Worm (Caenorhabditis elegans) whole organism, young adult: ENCODE data around the gene srsy-2.
A peak's percentile ranks its signal among the peaks of the same experiment; 100 is the strongest.

Source experiments
- F23B12.7 ChIP-seq: sonication (generic microtip); optimal IDR thresholded peaks from 2 replicates; lab custom pipeline; 2017; ENCODE audit warnings: missing genetic modification characterization, mild to moderate bottlenecking, missing compliant biosample characterization, antibody characterized with exemption, moderate library complexity; ENCODE audit not compliant: insufficient read depth
- F37B4.10 ChIP-seq: fragments of 200-800 bp; sonication (Bioruptor generic); IDR thresholded peaks from 2 replicates; pipeline ENCODE4 v1.3.6; 2022; ENCODE audit warnings: missing genetic modification characterization, missing compliant biosample characterization
- F55B11.4 ChIP-seq: sonication (generic microtip); optimal IDR thresholded peaks from 2 replicates; lab custom pipeline; 2016; ENCODE audit warnings: missing compliant biosample characterization, missing genetic modification characterization, borderline replicate concordance; ENCODE audit not compliant: insufficient read depth
- F57C9.4 ChIP-seq: sonication (generic microtip); optimal IDR thresholded peaks from 2 replicates; lab custom pipeline; 2017; ENCODE audit warnings: mild to moderate bottlenecking, missing genetic modification characterization, missing compliant biosample characterization
- K11D2.4 ChIP-seq: fragments of 200-800 bp; sonication (Bioruptor generic); IDR thresholded peaks from 2 replicates; pipeline ENCODE4 v1.3.6; 2022; ENCODE audit warnings: missing genetic modification reagents, missing genetic modification characterization, missing compliant biosample characterization
- K12H6.12 ChIP-seq: fragments of 200-800 bp; sonication (Bioruptor generic); optimal IDR thresholded peaks from 2 replicates; lab custom pipeline; 2018; ENCODE audit warnings: mild to moderate bottlenecking, missing genetic modification characterization, missing compliant biosample characterization
- T07F8.4 ChIP-seq: sonication (generic microtip); optimal IDR thresholded peaks from 2 replicates; lab custom pipeline; 2016; ENCODE audit warnings: mild to moderate bottlenecking, missing genetic modification characterization, moderate library complexity, missing compliant biosample characterization
- T26A5.8 ChIP-seq: sonication (generic microtip); optimal IDR thresholded peaks from 2 replicates; lab custom pipeline; 2016; ENCODE audit warnings: missing genetic modification characterization, missing compliant biosample characterization
- Y53G8AR.9 ChIP-seq: fragments of 200-800 bp; sonication (Bioruptor generic); conservative IDR thresholded peaks from 2 replicates; pipeline ENCODE4 v1.3.6; 2022; ENCODE audit warnings: missing genetic modification reagents, missing genetic modification characterization, missing compliant biosample characterization
- Y67H2A.10 ChIP-seq: fragments of 200-800 bp; sonication (Bioruptor generic); conservative IDR thresholded peaks from 2 replicates; pipeline ENCODE4 v1.3.6; 2022; ENCODE audit warnings: missing genetic modification reagents, missing genetic modification characterization, missing compliant biosample characterization
- Y79H2A.3 ChIP-seq: fragments of 200-800 bp; sonication (Bioruptor generic); conservative IDR thresholded peaks from 2 replicates; pipeline ENCODE4 v1.3.6; 2022; ENCODE audit warnings: missing genetic modification reagents, missing genetic modification characterization, missing compliant biosample characterization
- ama-1 ChIP-seq, 3 experiments: fragments of 150-350 bp in 1 of 3; sonication (generic microtip) in 2 of 3; optimal IDR thresholded peaks; 2 replicates each; lab custom pipeline; 2014 to 2018; ENCODE audit warnings: missing biosample characterization in 2 of 3, missing genetic modification characterization in 2 of 3, missing genetic modification reagents in 2 of 3
- atf-7 ChIP-seq: sonication (generic microtip); optimal IDR thresholded peaks from 2 replicates; lab custom pipeline; 2017; ENCODE audit warnings: mild to moderate bottlenecking, missing genetic modification characterization, missing compliant biosample characterization
- athp-1 ChIP-seq: sonication (generic microtip); optimal IDR thresholded peaks from 2 replicates; lab custom pipeline; 2017; ENCODE audit warnings: mild to moderate bottlenecking, missing genetic modification characterization, missing compliant biosample characterization
- attf-5 ChIP-seq: fragments of 200-800 bp; sonication (Bioruptor generic); optimal IDR thresholded peaks from 2 replicates; lab custom pipeline; 2018; ENCODE audit warnings: mild to moderate bottlenecking, missing genetic modification characterization, missing compliant biosample characterization
- attf-6 ChIP-seq: fragments of 200-800 bp; sonication (Bioruptor generic); IDR thresholded peaks from 2 replicates; pipeline ENCODE4 v1.3.6; 2022; ENCODE audit warnings: missing genetic modification reagents, missing genetic modification characterization, missing compliant biosample characterization
- bed-2 ChIP-seq: fragments of 200-800 bp; sonication (Bioruptor generic); IDR thresholded peaks from 2 replicates; pipeline ENCODE4 v1.3.6; 2022; ENCODE audit warnings: missing genetic modification reagents, missing genetic modification characterization, missing compliant biosample characterization
- cebp-2 ChIP-seq: fragments of 200-800 bp; sonication (Bioruptor generic); IDR thresholded peaks from 2 replicates; pipeline ENCODE4 v1.3.6; 2022; ENCODE audit warnings: missing genetic modification characterization, missing compliant biosample characterization
- ceh-58 ChIP-seq: fragments of 200-800 bp; sonication (Bioruptor generic); IDR thresholded peaks from 2 replicates; pipeline ENCODE4 v1.3.6; 2022; ENCODE audit warnings: missing genetic modification characterization, missing compliant biosample characterization
- ceh-79 ChIP-seq: sonication (generic microtip); optimal IDR thresholded peaks from 2 replicates; lab custom pipeline; 2017; ENCODE audit warnings: mild to moderate bottlenecking, missing genetic modification characterization, missing compliant biosample characterization
- dox-1 ChIP-seq: fragments of 200-800 bp; sonication (Bioruptor generic); IDR thresholded peaks from 2 replicates; pipeline ENCODE4 v1.3.6; 2022; ENCODE audit warnings: missing genetic modification reagents, missing genetic modification characterization, missing compliant biosample characterization
- dpff-1 ChIP-seq: sonication (generic microtip); optimal IDR thresholded peaks from 2 replicates; lab custom pipeline; 2017; ENCODE audit warnings: mild to moderate bottlenecking, missing genetic modification characterization, missing compliant biosample characterization
- efl-1 ChIP-seq: fragments of 150-350 bp; optimal IDR thresholded peaks from 2 replicates; lab custom pipeline; 2014; ENCODE audit warnings: missing biosample characterization, missing genetic modification reagents, missing genetic modification characterization
- egl-18 ChIP-seq: fragments of 200-800 bp; sonication (Bioruptor generic); IDR thresholded peaks from 2 replicates; pipeline ENCODE4 v1.3.6; 2022; ENCODE audit warnings: missing genetic modification reagents, missing genetic modification characterization, missing compliant biosample characterization
- egl-44 ChIP-seq: fragments of 200-800 bp; sonication (Bioruptor generic); IDR thresholded peaks from 2 replicates; pipeline ENCODE4 v1.3.6; 2022; ENCODE audit warnings: missing genetic modification reagents, missing genetic modification characterization, missing compliant biosample characterization
- ekl-4 ChIP-seq: fragments of 200-800 bp; sonication (Bioruptor generic); IDR thresholded peaks from 2 replicates; pipeline ENCODE4 v1.3.6; 2022; ENCODE audit warnings: missing genetic modification reagents, missing genetic modification characterization, missing compliant biosample characterization
- fkh-3 ChIP-seq: sonication (generic microtip); optimal IDR thresholded peaks from 2 replicates; lab custom pipeline; 2016; ENCODE audit warnings: mild to moderate bottlenecking, missing genetic modification characterization, missing compliant biosample characterization
- gei-17 ChIP-seq: fragments of 200-800 bp; sonication (Bioruptor generic); optimal IDR thresholded peaks from 2 replicates; lab custom pipeline; 2018; ENCODE audit warnings: mild to moderate bottlenecking, missing genetic modification characterization, missing compliant biosample characterization
- him-1 ChIP-seq: sonication (generic microtip); optimal IDR thresholded peaks from 2 replicates; lab custom pipeline; 2016; ENCODE audit warnings: missing genotype, missing genetic modification reagents, missing genetic modification characterization, missing compliant biosample characterization
- let-607 ChIP-seq, 2 experiments: fragments of 200-800 bp in 1 of 2; sonication (Bioruptor generic) in 1 of 2; sonication (generic microtip) in 1 of 2; optimal IDR thresholded peaks; 2 replicates each; lab custom pipeline; 2016 to 2018; ENCODE audit warnings: mild to moderate bottlenecking in 2 of 2, missing compliant biosample characterization in 2 of 2, missing genetic modification characterization in 2 of 2, moderate library complexity in 2 of 2, missing genotype in 1 of 2
- lin-54 ChIP-seq: fragments of 200-800 bp; sonication (Bioruptor generic); optimal IDR thresholded peaks from 2 replicates; lab custom pipeline; 2018; ENCODE audit warnings: mild to moderate bottlenecking, missing genetic modification characterization, missing compliant biosample characterization
- lsl-1 ChIP-seq: fragments of 200-800 bp; sonication (Bioruptor generic); optimal IDR thresholded peaks from 2 replicates; lab custom pipeline; 2018; ENCODE audit warnings: mild to moderate bottlenecking, missing genetic modification characterization, moderate library complexity, missing compliant biosample characterization
- madf-6 ChIP-seq: fragments of 200-800 bp; sonication (Bioruptor generic); IDR thresholded peaks from 2 replicates; pipeline ENCODE4 v1.3.6; 2022; ENCODE audit warnings: missing genetic modification reagents, missing genetic modification characterization, missing compliant biosample characterization
- mel-28 ChIP-seq: sonication (generic microtip); optimal IDR thresholded peaks from 2 replicates; lab custom pipeline; 2016; ENCODE audit warnings: borderline replicate concordance, mild to moderate bottlenecking, missing genetic modification characterization, missing compliant biosample characterization
- mxl-1 ChIP-seq: sonication (generic microtip); optimal IDR thresholded peaks from 2 replicates; lab custom pipeline; 2016; ENCODE audit warnings: missing genetic modification characterization, missing compliant biosample characterization
- nfya-1 ChIP-seq: sonication (generic microtip); optimal IDR thresholded peaks from 2 replicates; lab custom pipeline; 2017; ENCODE audit warnings: antibody characterized with exemption, missing compliant biosample characterization, missing genetic modification characterization, borderline replicate concordance; ENCODE audit not compliant: insufficient read depth
- nhr-120 ChIP-seq: fragments of 200-800 bp; sonication (Bioruptor generic); IDR thresholded peaks from 2 replicates; pipeline ENCODE4 v1.3.6; 2022; ENCODE audit warnings: missing genetic modification characterization, missing compliant biosample characterization
- nhr-90 ChIP-seq: sonication (generic microtip); optimal IDR thresholded peaks from 2 replicates; lab custom pipeline; 2016; ENCODE audit warnings: missing genotype, mild to moderate bottlenecking, missing genetic modification characterization, missing compliant biosample characterization
- pbrm-1 ChIP-seq: fragments of 200-800 bp; sonication (Bioruptor generic); IDR thresholded peaks from 2 replicates; pipeline ENCODE4 v1.3.6; 2022; ENCODE audit warnings: missing genetic modification reagents, missing genetic modification characterization, missing compliant biosample characterization
- rec-8 ChIP-seq, 2 experiments: sonication (generic microtip); optimal IDR thresholded peaks; 2 replicates each; lab custom pipeline; 2016; ENCODE audit warnings: mild to moderate bottlenecking in 2 of 2, missing genetic modification characterization in 2 of 2, missing genetic modification reagents in 2 of 2, missing genotype in 2 of 2, missing biosample characterization in 1 of 2, missing compliant biosample characterization in 1 of 2, moderate library complexity in 1 of 2
- snpc-1.1 ChIP-seq: sonication (generic microtip); optimal IDR thresholded peaks from 2 replicates; lab custom pipeline; 2017; ENCODE audit warnings: missing genetic modification characterization, mild to moderate bottlenecking, missing compliant biosample characterization, antibody characterized with exemption, moderate library complexity, missing genotype, missing genetic modification reagents; ENCODE audit not compliant: insufficient read depth
- snpc-3.4 ChIP-seq: sonication (generic microtip); optimal IDR thresholded peaks from 2 replicates; lab custom pipeline; 2017; ENCODE audit warnings: missing genetic modification characterization, mild to moderate bottlenecking, missing compliant biosample characterization, antibody characterized with exemption, moderate library complexity, missing genotype, missing genetic modification reagents
- tlf-1 ChIP-seq: fragments of 200-800 bp; sonication (Bioruptor generic); optimal IDR thresholded peaks from 2 replicates; lab custom pipeline; 2018; ENCODE audit warnings: mild to moderate bottlenecking, missing genetic modification characterization, missing compliant biosample characterization
- zim-3 ChIP-seq: sonication (generic microtip); optimal IDR thresholded peaks from 2 replicates; lab custom pipeline; 2017; ENCODE audit warnings: mild to moderate bottlenecking, missing genetic modification characterization, moderate library complexity, missing compliant biosample characterization
- ztf-18 ChIP-seq: sonication (generic microtip); optimal IDR thresholded peaks from 2 replicates; lab custom pipeline; 2016; ENCODE audit warnings: missing genotype, mild to moderate bottlenecking, missing genetic modification characterization, missing compliant biosample characterization
- ztf-22 ChIP-seq: fragments of 200-800 bp; sonication (Bioruptor generic); optimal IDR thresholded peaks from 2 replicates; lab custom pipeline; 2018; ENCODE audit warnings: mild to moderate bottlenecking, missing genetic modification characterization, moderate library complexity, missing compliant biosample characterization
- ztf-26 ChIP-seq: sonication (generic microtip); optimal IDR thresholded peaks from 2 replicates; lab custom pipeline; 2017; ENCODE audit warnings: missing genetic modification characterization, missing compliant biosample characterization
- ztf-28 ChIP-seq: fragments of 200-800 bp; sonication (Bioruptor generic); IDR thresholded peaks from 2 replicates; pipeline ENCODE4 v1.3.6; 2022; ENCODE audit warnings: missing genetic modification reagents, missing genetic modification characterization, missing compliant biosample characterization

srsy-2 gene

ce11 chrII:6196875-6197274 lies 30.0 kb downstream of the srsy-2 start, which contains the start of the genes rbmx-2 and C30B5.2 (continued):
- TF ChIP-seq Y67H2A.10 (GFP tag; lab: Robert Waterston, UW) (no peak), lsl-1 (GFP tag; lab: Kevin White, UChicago) (peak; percentile 60), ztf-22 (GFP tag; lab: Kevin White, UChicago) (no peak), F55B11.4 (no peak), snpc-3.4 (peak; percentile 20), rec-8 (tag; optimal IDR thresholded peaks at IDR 0.05; lab: Kevin White, UChicago) (no peak), mxl-1 (no peak), ceh-58 (GFP tag; lab: Robert Waterston, UW) (no peak), fkh-3 (tag; lab: Kevin White, UChicago) (no peak), nfya-1 (tag; lab: Kevin White, UChicago) (no peak), athp-1 (no peak), tlf-1 (no peak), F23B12.7 (peak; percentile 92), bed-2 (GFP tag; lab: Robert Waterston, UW) (no peak), nhr-120 (GFP tag; lab: Robert Waterston, UW) (no peak), pbrm-1 (peak; percentile 37; the same call in 1 of the 2 replicates), dox-1 (GFP tag; lab: Robert Waterston, UW) (no peak), atf-7 (no peak), Y53G8AR.9 (GFP tag; lab: Robert Waterston, UW) (no peak), Y79H2A.3 (GFP tag; lab: Robert Waterston, UW) (no peak), let-607 (tag; optimal IDR thresholded peaks at IDR 0.05; lab: Kevin White, UChicago) (no peak), attf-6 (no peak), ztf-18 (tag; lab: Kevin White, UChicago) (no peak), gei-17 (no peak), mel-28 (tag; lab: Kevin White, UChicago) (no peak), ztf-26 (no peak), zim-3 (tag; lab: Kevin White, UChicago) (no peak), cebp-2 (no peak), lin-54 (no peak), dpff-1 (tag; lab: Kevin White, UChicago) (no peak), T26A5.8 (tag; lab: Kevin White, UChicago) (no peak), ztf-28 (GFP tag; lab: Robert Waterston, UW) (no peak)

ce11 chrII:6192484-6192883 lies 34.4 kb downstream of the srsy-2 start, which contains the start of gene cpb-2:
TSS of gene cpb-2 (plus strand) at chrII:6192784.
- TF ChIP-seq K12H6.12 = no peak
- no peak for TF ChIP-seq Y79H2A.3 (GFP tag; lab: Robert Waterston, UW)
- TF ChIP-seq nhr-120 (GFP tag; lab: Robert Waterston, UW) = no peak
- TF ChIP-seq nhr-90 (tag; lab: Kevin White, UChicago) = no peak
- no peak for TF ChIP-seq atf-7
- no peak for TF ChIP-seq attf-5
- TF ChIP-seq T07F8.4 (tag; lab: Kevin White, UChicago) = no peak
- TF ChIP-seq bed-2 (GFP tag; lab: Robert Waterston, UW) = no peak
- TF ChIP-seq snpc-1.1 = no peak
- TF ChIP-seq nfya-1 (tag; lab: Kevin White, UChicago) = no peak

ce11 chrII:6191293-6191692 lies 35.6 kb downstream of the srsy-2 start, which contains the start of gene fkh-8:
TSS of gene fkh-8 (minus strand) at chrII:6191393.
- no peak for TF ChIP-seq ekl-4 (GFP tag; lab: Robert Waterston, UW)
- no peak for TF ChIP-seq ceh-79
- TF ChIP-seq ztf-22 (GFP tag; lab: Kevin White, UChicago) = no peak
- no peak for TF ChIP-seq F37B4.10 (GFP tag; lab: Robert Waterston, UW)
- no peak for TF ChIP-seq F57C9.4 (tag; lab: Kevin White, UChicago)
- no peak for TF ChIP-seq ztf-18 (tag; lab: Kevin White, UChicago)
- no peak for TF ChIP-seq him-1
- TF ChIP-seq madf-6 (GFP tag; lab: Robert Waterston, UW) = no peak
- TF ChIP-seq efl-1 (GFP tag; lab: Kevin White, UChicago) = no peak
- no peak for TF ChIP-seq ama-1 (optimal IDR thresholded peaks at IDR 0.05; lab: Kevin White, UChicago)
- no peak for TF ChIP-seq ama-1 (GFP tag; optimal IDR thresholded peaks at IDR 0.05; lab: Kevin White, UChicago)
- no peak for TF ChIP-seq egl-18 (GFP tag; lab: Robert Waterston, UW)
- TF ChIP-seq egl-44 (GFP tag; lab: Robert Waterston, UW) = no peak
- no peak for TF ChIP-seq K11D2.4 (GFP tag; lab: Robert Waterston, UW)
